Fruit fly (Drosophila melanogaster) whole organism, embryonic: ENCODE measurements around the gene CG43355.

Source experiments
- Atf6 ChIP-seq: fragments of 200-800 bp; sonication (Bioruptor generic); IDR thresholded peaks from 2 replicates; pipeline ENCODE4 v1.3.6; 2022; ENCODE audit warnings: missing biosample characterization, missing genetic modification characterization
- Bgb ChIP-seq: fragments of 200-800 bp; sonication (Bioruptor generic); IDR thresholded peaks from 2 replicates; pipeline ENCODE4 v1.3.6; 2022; ENCODE audit warnings: missing biosample characterization, missing genetic modification characterization; ENCODE audit not compliant: partially characterized antibody
- CG12391 ChIP-seq: fragments of 200-800 bp; sonication (Bioruptor generic); optimal IDR thresholded peaks from 3 replicates; lab custom pipeline; 2018; ENCODE audit warnings: missing biosample characterization, mild to moderate bottlenecking, missing genetic modification characterization, moderate library complexity
- CG13624 ChIP-seq: fragments of 200-800 bp; sonication (Bioruptor generic); optimal IDR thresholded peaks from 2 replicates; lab custom pipeline; 2016; ENCODE audit warnings: missing biosample characterization, missing genetic modification characterization
- CG1647 ChIP-seq: fragments of 200-800 bp; sonication (Bioruptor generic); optimal IDR thresholded peaks from 3 replicates; lab custom pipeline; 2016; ENCODE audit warnings: missing biosample characterization, missing genetic modification characterization
- CG16815 ChIP-seq: fragments of 200-800 bp; sonication (Bioruptor generic); optimal IDR thresholded peaks from 3 replicates; lab custom pipeline; 2017; ENCODE audit warnings: missing biosample characterization, mild to moderate bottlenecking, missing genetic modification characterization
- CG17359 ChIP-seq: fragments of 200-800 bp; sonication (Bioruptor generic); optimal IDR thresholded peaks from 3 replicates; lab custom pipeline; 2018; ENCODE audit warnings: missing biosample characterization, mild to moderate bottlenecking, missing genetic modification characterization, moderate library complexity
- CG6765 ChIP-seq: fragments of 200-800 bp; sonication (Bioruptor generic); optimal IDR thresholded peaks from 3 replicates; lab custom pipeline; 2017; ENCODE audit warnings: missing biosample characterization, mild to moderate bottlenecking, missing genetic modification characterization
- CG6813 ChIP-seq: fragments of 200-800 bp; sonication (Bioruptor generic); optimal IDR thresholded peaks from 2 replicates; lab custom pipeline; 2017; ENCODE audit warnings: missing biosample characterization, missing genetic modification characterization, mild to moderate bottlenecking, moderate library complexity, missing genetic modification reagents
- bbx ChIP-seq: fragments of 200-800 bp; sonication (Bioruptor generic); IDR thresholded peaks from 2 replicates; pipeline ENCODE4 v1.3.6; 2022; ENCODE audit warnings: missing biosample characterization, missing genetic modification characterization; ENCODE audit not compliant: partially characterized antibody
- croc ChIP-seq: fragments of 200-800 bp; sonication (Bioruptor generic); conservative IDR thresholded peaks from 3 replicates; pipeline ENCODE4 v1.3.6; 2022; ENCODE audit warnings: missing biosample characterization, missing genetic modification characterization
- fru ChIP-seq: fragments of >200 bp; optimal IDR thresholded peaks from 2 replicates; lab custom pipeline; 2017
- pan ChIP-seq, 4 experiments: fragments of >200 bp in 3 of 4; fragments of 200-800 bp in 1 of 4; sonication (Bioruptor generic) in 1 of 4; optimal IDR thresholded peaks in 3 of 4; IDR thresholded peaks in 1 of 4; 2 replicates each; pipeline versions ENCODE4 v1.3.6 to Lab custom; 2017 to 2022; ENCODE audit warnings: missing biosample characterization in 2 of 4, missing genetic modification characterization in 2 of 4, mixed read lengths in 1 of 4
- zfh1 ChIP-seq: fragments of 200-800 bp; sonication (Bioruptor generic); IDR thresholded peaks from 3 replicates; pipeline ENCODE4 v1.3.6; 2022; ENCODE audit warnings: missing biosample characterization, missing genetic modification characterization

DNA sequence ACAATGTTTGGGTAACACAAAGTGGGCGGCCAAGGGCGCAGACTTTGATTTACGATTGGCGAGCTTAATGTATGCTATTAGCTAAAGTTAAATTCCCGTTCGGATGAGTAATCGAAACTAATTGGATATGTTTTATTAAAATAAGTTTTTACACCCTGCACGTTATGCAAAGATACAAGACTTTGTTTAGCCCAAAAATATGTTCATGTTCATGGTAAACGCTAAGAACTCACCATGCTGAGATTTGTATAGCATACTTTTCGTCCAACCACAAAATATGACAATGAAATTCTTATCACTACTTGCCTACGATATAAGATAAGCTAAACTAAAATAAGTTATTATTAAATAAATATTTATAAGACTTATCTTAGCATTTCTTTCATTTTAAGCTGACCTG is 9.5 kb upstream of the CG43355 start:
- TF ChIP-seq Bgb = no peak
- no peak for TF ChIP-seq croc (GFP tag; lab: Robert Waterston, UW)
- TF ChIP-seq CG6813 (GFP tag; lab: Kevin White, UChicago) = no peak
- TF ChIP-seq CG16815 (GFP tag; lab: Kevin White, UChicago) = no peak
- no peak for TF ChIP-seq CG1647
- no peak for TF ChIP-seq Atf6 (GFP tag; lab: Robert Waterston, UW)
- TF ChIP-seq CG13624 (GFP tag; lab: Kevin White, UChicago) = no peak
- no peak for TF ChIP-seq pan (optimal IDR thresholded peaks at IDR 0.05; lab: Kevin White, UChicago)
- no peak for TF ChIP-seq pan (GFP tag; optimal IDR thresholded peaks at IDR 0.05 in 1 of 2, IDR thresholded peaks at IDR 0.05 in 1 of 2)
- no peak for TF ChIP-seq fru (lab: Kevin White, UChicago)
- TF ChIP-seq CG17359 (tag; lab: Kevin White, UChicago) = no peak
- TF ChIP-seq bbx (GFP tag; lab: Robert Waterston, UW) = no peak
- no peak for TF ChIP-seq CG12391
- no peak for TF ChIP-seq CG6765 (GFP tag; lab: Kevin White, UChicago)
- no peak for TF ChIP-seq zfh1
